Fruit fly (Drosophila melanogaster) whole organism, embryonic: Measurements from ENCODE around the gene CG31495.

ENCODE experiments used
- Aef1 ChIP-seq: fragments of 200-800 bp; sonication (Bioruptor generic); IDR thresholded peaks from 3 replicates; pipeline ENCODE4 v1.3.6; 2022; ENCODE audit warnings: missing biosample characterization, missing genetic modification characterization
- CG10209 ChIP-seq: fragments of 200-800 bp; sonication (Bioruptor generic); optimal IDR thresholded peaks from 3 replicates; lab custom pipeline; 2017; ENCODE audit warnings: missing biosample characterization, mild to moderate bottlenecking, missing genetic modification characterization, missing genetic modification reagents
- CG10543 ChIP-seq: fragments of 200-800 bp; sonication (Bioruptor generic); optimal IDR thresholded peaks from 3 replicates; lab custom pipeline; 2017; ENCODE audit warnings: missing biosample characterization, mild to moderate bottlenecking, missing genetic modification characterization, moderate library complexity
- CG11723 ChIP-seq: fragments of 200-800 bp; sonication (Bioruptor generic); optimal IDR thresholded peaks from 2 replicates; lab custom pipeline; 2017; ENCODE audit warnings: missing biosample characterization, mild to moderate bottlenecking, missing genetic modification characterization
- CG12299 ChIP-seq: fragments of 200-800 bp; sonication (Bioruptor generic); optimal IDR thresholded peaks from 2 replicates; lab custom pipeline; 2018; ENCODE audit warnings: missing biosample characterization, mild to moderate bottlenecking, missing genetic modification characterization
- CG13775 ChIP-seq: fragments of 200-800 bp; sonication (Bioruptor generic); optimal IDR thresholded peaks from 3 replicates; lab custom pipeline; 2017; ENCODE audit warnings: missing biosample characterization, mild to moderate bottlenecking, missing genetic modification characterization
- CG1792 ChIP-seq: fragments of 200-800 bp; sonication (Bioruptor generic); optimal IDR thresholded peaks from 2 replicates; lab custom pipeline; 2016; ENCODE audit warnings: missing biosample characterization, missing genetic modification characterization
- CG18764 ChIP-seq: fragments of 200-800 bp; sonication (Bioruptor generic); optimal IDR thresholded peaks from 3 replicates; lab custom pipeline; 2016; ENCODE audit warnings: missing biosample characterization, missing genetic modification characterization
- CG30020 ChIP-seq: fragments of 200-800 bp; optimal IDR thresholded peaks from 2 replicates; lab custom pipeline; 2019; ENCODE audit warnings: missing biosample characterization, mild to moderate bottlenecking, missing genetic modification characterization, moderate library complexity
- CG31224 ChIP-seq: fragments of 200-800 bp; sonication (Bioruptor generic); IDR thresholded peaks from 2 replicates; pipeline ENCODE4 v1.3.6; 2022; ENCODE audit warnings: missing biosample characterization, missing genetic modification characterization
- CG31441 ChIP-seq: fragments of 200-800 bp; sonication (Bioruptor generic); IDR thresholded peaks from 2 replicates; pipeline ENCODE4 v1.3.6; 2022; ENCODE audit warnings: missing biosample characterization, missing genetic modification characterization
- CG33557 ChIP-seq: fragments of 200-800 bp; sonication (Bioruptor generic); optimal IDR thresholded peaks from 2 replicates; lab custom pipeline; 2019; ENCODE audit warnings: missing biosample characterization, mild to moderate bottlenecking, missing genetic modification characterization, moderate library complexity
- CG4360 ChIP-seq: fragments of 200-800 bp; sonication (Bioruptor generic); IDR thresholded peaks from 2 replicates; pipeline ENCODE4 v1.3.6; 2022; ENCODE audit warnings: missing biosample characterization, missing genetic modification characterization
- CG4707 ChIP-seq: fragments of 200-800 bp; sonication (Bioruptor generic); optimal IDR thresholded peaks from 2 replicates; lab custom pipeline; 2018; ENCODE audit warnings: missing biosample characterization, mild to moderate bottlenecking, missing genetic modification characterization, moderate library complexity
- CG6813 ChIP-seq: fragments of 200-800 bp; sonication (Bioruptor generic); optimal IDR thresholded peaks from 2 replicates; lab custom pipeline; 2017; ENCODE audit warnings: missing biosample characterization, missing genetic modification characterization, mild to moderate bottlenecking, moderate library complexity, missing genetic modification reagents
- CG7271 ChIP-seq: fragments of 200-800 bp; sonication (Bioruptor generic); optimal IDR thresholded peaks from 2 replicates; lab custom pipeline; 2018; ENCODE audit warnings: missing biosample characterization, mild to moderate bottlenecking, missing genetic modification characterization, moderate library complexity
- CG8359 ChIP-seq: fragments of 200-800 bp; sonication (Bioruptor generic); optimal IDR thresholded peaks from 2 replicates; lab custom pipeline; 2017; ENCODE audit warnings: missing biosample characterization, mild to moderate bottlenecking, missing genetic modification characterization, borderline replicate concordance
- CrebB ChIP-seq: fragments of 200-800 bp; sonication (Bioruptor generic); optimal IDR thresholded peaks from 3 replicates; lab custom pipeline; 2018; ENCODE audit warnings: missing biosample characterization, mild to moderate bottlenecking, missing genetic modification characterization
- Dek ChIP-seq: fragments of 200-800 bp; sonication (Bioruptor generic); optimal IDR thresholded peaks from 3 replicates; lab custom pipeline; 2019; ENCODE audit warnings: missing biosample characterization, mild to moderate bottlenecking, missing genetic modification characterization, moderate library complexity
- Dip2 ChIP-seq: fragments of 200-800 bp; sonication (Bioruptor generic); IDR thresholded peaks from 2 replicates; pipeline ENCODE4 v1.3.6; 2022; ENCODE audit warnings: missing biosample characterization, missing genetic modification characterization
- E2f1 ChIP-seq: fragments of 200-800 bp; sonication (Bioruptor generic); IDR thresholded peaks from 2 replicates; pipeline ENCODE4 v1.3.6; 2022; ENCODE audit warnings: missing biosample characterization, missing genetic modification characterization
- Elba2 ChIP-seq: fragments of 200-800 bp; sonication (Bioruptor generic); optimal IDR thresholded peaks from 3 replicates; lab custom pipeline; 2016; ENCODE audit warnings: missing biosample characterization, missing genetic modification characterization
- Gug ChIP-seq: fragments of 200-800 bp; sonication (Bioruptor generic); IDR thresholded peaks from 4 replicates; pipeline ENCODE4 v1.3.6; 2022; ENCODE audit warnings: missing biosample characterization, missing genetic modification characterization
- Lhr ChIP-seq: fragments of 200-800 bp; sonication (Bioruptor generic); optimal IDR thresholded peaks from 3 replicates; lab custom pipeline; 2017; ENCODE audit warnings: mild to moderate bottlenecking, missing biosample characterization, missing genetic modification reagents, missing genetic modification characterization
- Sox100B ChIP-seq: fragments of 200-800 bp; sonication (Bioruptor generic); optimal IDR thresholded peaks from 3 replicates; lab custom pipeline; 2018; ENCODE audit warnings: missing biosample characterization, mild to moderate bottlenecking, missing genetic modification characterization
- Sox102F ChIP-seq: fragments of 200-800 bp; sonication (Bioruptor generic); optimal IDR thresholded peaks from 2 replicates; lab custom pipeline; 2018; ENCODE audit warnings: missing biosample characterization, mild to moderate bottlenecking, missing genetic modification characterization, moderate library complexity
- Spps ChIP-seq: fragments of 200-800 bp; sonication (Bioruptor generic); optimal IDR thresholded peaks from 2 replicates; lab custom pipeline; 2018; ENCODE audit warnings: missing biosample characterization, mild to moderate bottlenecking, missing genetic modification characterization
- ab ChIP-seq: fragments of 200-800 bp; sonication (Bioruptor generic); optimal IDR thresholded peaks from 2 replicates; lab custom pipeline; 2016; ENCODE audit warnings: missing biosample characterization, missing genetic modification characterization
- al ChIP-seq: fragments of 200-800 bp; sonication (Bioruptor generic); IDR thresholded peaks from 2 replicates; pipeline ENCODE4 v1.3.6; 2022; ENCODE audit warnings: missing biosample characterization, missing genetic modification characterization
- bsh ChIP-seq, 2 experiments: fragments of 200-800 bp; sonication (Bioruptor generic); optimal IDR thresholded peaks; 2 replicates each; lab custom pipeline; 2017 to 2018; ENCODE audit warnings: mild to moderate bottlenecking in 2 of 2, missing biosample characterization in 2 of 2, missing genetic modification characterization in 2 of 2, moderate library complexity in 1 of 2
- btn ChIP-seq: fragments of 200-800 bp; sonication (Bioruptor generic); optimal IDR thresholded peaks from 2 replicates; lab custom pipeline; 2016; ENCODE audit warnings: missing biosample characterization, missing genetic modification characterization
- cg ChIP-seq: fragments of 200-800 bp; sonication (Bioruptor generic); optimal IDR thresholded peaks from 3 replicates; lab custom pipeline; 2019; ENCODE audit warnings: missing biosample characterization, mild to moderate bottlenecking, missing genetic modification characterization, moderate library complexity
- ci ChIP-seq: fragments of 200-800 bp; sonication (Bioruptor generic); IDR thresholded peaks from 3 replicates; pipeline ENCODE4 v1.3.6; 2022; ENCODE audit warnings: missing biosample characterization, missing genetic modification characterization
- emc ChIP-seq: fragments of 200-800 bp; sonication (Bioruptor generic); optimal IDR thresholded peaks from 2 replicates; lab custom pipeline; 2016; ENCODE audit warnings: missing biosample characterization, missing genetic modification characterization
- gcm ChIP-seq: fragments of 200-800 bp; sonication (Bioruptor generic); optimal IDR thresholded peaks from 2 replicates; lab custom pipeline; 2019; ENCODE audit warnings: missing biosample characterization, mild to moderate bottlenecking, missing genetic modification characterization, moderate library complexity
- hb ChIP-seq: fragments of 200-800 bp; sonication (Bioruptor generic); IDR thresholded peaks from 3 replicates; pipeline ENCODE4 v1.3.6; 2022; ENCODE audit warnings: missing biosample characterization, missing genetic modification characterization; ENCODE audit not compliant: partially characterized antibody
- hbn ChIP-seq: fragments of 200-800 bp; sonication (Bioruptor generic); IDR thresholded peaks from 2 replicates; pipeline ENCODE4 v1.3.6; 2022; ENCODE audit warnings: missing biosample characterization, missing genetic modification characterization; ENCODE audit not compliant: partially characterized antibody
- maf-S ChIP-seq: fragments of 200-800 bp; sonication (Bioruptor generic); optimal IDR thresholded peaks from 2 replicates; lab custom pipeline; 2016; ENCODE audit warnings: missing biosample characterization, missing genetic modification characterization
- mirr ChIP-seq: fragments of 200-800 bp; sonication (Bioruptor generic); optimal IDR thresholded peaks from 3 replicates; lab custom pipeline; 2018; ENCODE audit warnings: missing biosample characterization, mild to moderate bottlenecking, missing genetic modification characterization
- nerfin-1 ChIP-seq: fragments of 200-800 bp; sonication (Bioruptor generic); optimal IDR thresholded peaks from 3 replicates; lab custom pipeline; 2019; ENCODE audit warnings: missing biosample characterization, mild to moderate bottlenecking, missing genetic modification characterization, moderate library complexity
- prd ChIP-seq, 3 experiments: fragments of >200 bp in 2 of 3; fragments of 200-800 bp in 1 of 3; sonication (Bioruptor generic) in 1 of 3; optimal IDR thresholded peaks in 2 of 3; IDR thresholded peaks in 1 of 3; 2 replicates in 2 of 3; 3 replicates in 1 of 3; pipeline versions ENCODE4 v1.3.6 to Lab custom; 2017 to 2022; ENCODE audit warnings: missing biosample characterization in 1 of 3, missing genetic modification characterization in 1 of 3
- ro ChIP-seq: fragments of 200-800 bp; sonication (Bioruptor generic); IDR thresholded peaks from 2 replicates; pipeline ENCODE4 v1.3.6; 2022; ENCODE audit warnings: missing biosample characterization, missing genetic modification characterization
- scrt ChIP-seq: fragments of 200-800 bp; sonication (Bioruptor generic); optimal IDR thresholded peaks from 2 replicates; lab custom pipeline; 2018; ENCODE audit warnings: missing biosample characterization, mild to moderate bottlenecking, missing genetic modification characterization, moderate library complexity
- sens-2 ChIP-seq: fragments of 200-800 bp; sonication (Bioruptor generic); IDR thresholded peaks from 2 replicates; pipeline ENCODE4 v1.3.6; 2022; ENCODE audit warnings: missing biosample characterization, missing genetic modification characterization
- slbo ChIP-seq: fragments of 200-800 bp; sonication (Bioruptor generic); IDR thresholded peaks from 2 replicates; pipeline ENCODE4 v1.3.6; 2022; ENCODE audit warnings: missing biosample characterization, missing genetic modification characterization
- tio ChIP-seq: fragments of 200-800 bp; sonication (Bioruptor generic); optimal IDR thresholded peaks from 2 replicates; lab custom pipeline; 2017; ENCODE audit warnings: missing biosample characterization, missing genetic modification characterization, inconsistent platforms
- tll ChIP-seq, 2 experiments: fragments of 200-800 bp in 1 of 2; fragments of >200 bp in 1 of 2; sonication (Bioruptor generic) in 1 of 2; optimal IDR thresholded peaks; 2 replicates each; lab custom pipeline; 2017 to 2019; ENCODE audit warnings: missing biosample characterization in 2 of 2, missing genetic modification characterization in 2 of 2, mild to moderate bottlenecking in 1 of 2, moderate library complexity in 1 of 2
- unpg ChIP-seq: fragments of 200-800 bp; sonication (Bioruptor generic); optimal IDR thresholded peaks from 3 replicates; lab custom pipeline; 2018; ENCODE audit warnings: missing biosample characterization, mild to moderate bottlenecking, missing genetic modification characterization, moderate library complexity
- zf30C ChIP-seq: fragments of 200-800 bp; sonication (Bioruptor generic); optimal IDR thresholded peaks from 3 replicates; lab custom pipeline; 2018; ENCODE audit warnings: missing biosample characterization, mild to moderate bottlenecking, missing genetic modification characterization

The CG31495 gene

DNA sequence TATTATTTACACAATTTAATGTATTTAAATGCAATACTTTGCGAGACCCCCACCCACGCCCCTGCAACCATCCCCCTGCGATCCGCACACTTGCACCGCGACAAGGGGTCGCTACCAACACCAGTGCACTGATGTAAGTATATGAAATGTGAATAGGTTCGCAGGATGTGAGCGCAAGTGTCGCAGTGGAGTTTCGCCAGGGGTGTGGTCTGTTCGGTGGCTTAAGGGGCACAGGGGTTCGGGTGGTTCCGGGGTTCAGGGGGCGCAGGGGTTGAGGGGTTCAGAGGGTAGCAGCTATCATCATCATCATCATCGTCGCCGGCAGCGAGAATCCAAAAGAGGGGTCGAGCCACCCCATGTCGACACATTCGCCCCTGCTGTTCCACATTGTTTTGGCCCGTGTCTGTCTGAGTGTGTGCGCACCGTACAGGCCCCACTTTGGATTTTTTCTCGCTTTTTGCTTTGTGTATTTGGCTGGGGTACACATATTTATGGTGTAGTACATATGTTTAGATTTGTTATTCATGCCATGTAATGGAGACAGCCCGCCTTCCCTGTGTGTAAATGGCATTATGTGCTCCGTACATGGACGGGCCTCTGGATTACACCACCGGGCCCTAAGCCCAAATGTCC is 34.6 kb downstream of the CG31495 start (continued):
- TF ChIP-seq mirr (GFP tag; lab: Kevin White, UChicago) (peak; percentile 59), CG11723 (GFP tag; lab: Kevin White, UChicago) (no peak), btn (GFP tag; lab: Kevin White, UChicago) (no peak), ab (GFP tag; lab: Kevin White, UChicago) (no peak), CG31224 (GFP tag; lab: Robert Waterston, UW) (peak; percentile 89), CG10543 (peak; percentile 50), ro (no peak), CG33557 (GFP tag; lab: Kevin White, UChicago) (no peak), Dip2 (GFP tag; lab: Robert Waterston, UW) (no peak), CG6813 (no peak), CG8359 (no peak), CG12299 (tag; lab: Kevin White, UChicago) (no peak), CG13775 (GFP tag; lab: Kevin White, UChicago) (no peak), cg (GFP tag; lab: Kevin White, UChicago) (peak; percentile 50), nerfin-1 (tag; lab: Kevin White, UChicago) (peak; percentile 48), Gug (GFP tag; lab: Robert Waterston, UW) (0 out of 4 replicates have a peak, but pooled peaks have one; percentile 14), bsh (GFP tag; optimal IDR thresholded peaks at IDR 0.05; lab: Kevin White, UChicago) (no peak), maf-S (no peak), CG4707 (no peak), gcm (GFP tag; lab: Kevin White, UChicago) (no peak), ci (0 out of 3 replicates have a peak, but pooled peaks have one; percentile 23), prd (optimal IDR thresholded peaks at IDR 0.05; lab: Kevin White, UChicago) (no peak), prd (GFP tag; IDR thresholded peaks at IDR 0.05; lab: Robert Waterston, UW) (no peak), Sox102F (GFP tag; lab: Kevin White, UChicago) (no peak), CG18764 (no peak), CG30020 (tag; lab: Kevin White, UChicago) (no peak), E2f1 (GFP tag; lab: Robert Waterston, UW) (no peak), sens-2 (no peak), Elba2 (GFP tag; lab: Kevin White, UChicago) (no peak), CG4360 (GFP tag; lab: Robert Waterston, UW) (no peak), CrebB (tag; lab: Kevin White, UChicago) (no peak), hbn (GFP tag; lab: Robert Waterston, UW) (no peak), tio (GFP tag; lab: Kevin White, UChicago) (no peak), CG7271 (tag; lab: Kevin White, UChicago) (no peak), Aef1 (GFP tag; lab: Robert Waterston, UW) (no peak), zf30C (no peak), al (GFP tag; lab: Robert Waterston, UW) (no peak), Spps (tag; lab: Kevin White, UChicago) (no peak), slbo (GFP tag; lab: Robert Waterston, UW) (no peak), hb (GFP tag; lab: Robert Waterston, UW) (no peak), tll (GFP tag; optimal IDR thresholded peaks at IDR 0.05; lab: Kevin White, UChicago) (no peak), unpg (GFP tag; lab: Kevin White, UChicago) (no peak), emc (GFP tag; lab: Kevin White, UChicago) (no peak), Lhr (GFP tag; lab: Kevin White, UChicago) (no peak), CG1792 (no peak), Sox100B (GFP tag; lab: Kevin White, UChicago) (no peak), CG31441 (no peak), CG10209 (GFP tag; lab: Kevin White, UChicago) (no peak), scrt (GFP tag; lab: Kevin White, UChicago) (peak; percentile 19), Dek (tag; lab: Kevin White, UChicago) (no peak)
